Fruit fly (Drosophila melanogaster) whole organism: ENCODE data around the gene Vps13D.

ENCODE experiments used
- EcR ChIP-seq, 2 experiments: fragments of >200 bp; optimal IDR thresholded peaks; 2 replicates each; lab custom pipeline; 2017; ENCODE audit warnings: missing biosample characterization in 2 of 2, missing genetic modification characterization in 2 of 2, missing genetic modification reagents in 2 of 2
- pan ChIP-seq: fragments of >200 bp; optimal IDR thresholded peaks from 2 replicates; lab custom pipeline; 2017
- usp ChIP-seq: fragments of >200 bp; optimal IDR thresholded peaks from 2 replicates; lab custom pipeline; 2017; ENCODE audit warnings: missing biosample characterization, missing genetic modification characterization, mixed read lengths

DNA sequence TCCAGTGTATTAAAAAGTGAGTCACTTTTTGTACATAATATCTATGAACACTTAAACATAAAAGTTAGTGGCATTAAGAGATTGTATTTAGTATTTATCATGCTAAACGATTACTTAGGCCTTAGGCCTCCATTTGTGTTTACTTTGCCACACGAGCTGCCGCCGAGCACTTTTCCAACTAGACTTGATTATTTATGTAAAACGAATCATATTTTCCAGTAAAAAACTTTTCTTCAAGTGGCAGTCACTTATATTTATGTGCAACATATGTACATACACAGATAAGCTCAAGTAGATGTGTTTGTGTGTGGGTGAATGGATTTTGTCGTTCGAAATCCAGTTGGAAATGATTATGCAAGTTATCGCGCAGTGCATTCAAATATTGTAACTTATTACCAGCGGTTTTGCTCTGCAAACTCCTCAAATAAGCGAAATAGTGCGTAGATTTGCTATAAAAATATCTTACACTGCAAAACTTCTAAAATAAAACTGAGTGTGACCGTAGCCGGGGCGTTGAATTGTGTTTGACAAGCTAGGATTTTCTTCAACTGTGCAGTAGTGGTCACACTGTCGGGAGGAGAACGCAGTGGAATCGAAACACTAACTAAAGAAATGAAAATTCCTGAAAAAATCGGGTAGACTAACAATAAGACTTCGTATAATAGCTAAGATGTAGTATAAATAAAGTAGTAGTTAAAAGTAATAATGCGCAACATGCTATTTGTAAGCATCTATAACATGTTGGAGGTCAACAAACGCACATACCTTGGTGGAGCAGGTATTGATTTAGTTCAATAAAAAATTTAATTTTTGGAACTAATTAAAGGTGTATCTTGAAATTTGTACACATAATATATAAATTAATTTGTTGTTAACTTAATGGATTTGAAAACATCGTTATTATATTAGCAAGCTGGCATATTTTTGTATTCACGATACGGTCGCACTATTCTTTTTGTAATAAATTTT lies 5.0 kb upstream of the Vps13D start, which contains the start of the genes Klc and CG10984:
- no peak for TF ChIP-seq usp (GFP tag; lab: Kevin White, UChicago)
- no peak for TF ChIP-seq pan (lab: Kevin White, UChicago)
- no peak for TF ChIP-seq EcR (GFP tag; optimal IDR thresholded peaks at IDR 0.05; lab: Kevin White, UChicago)
